Fruit fly (Drosophila melanogaster) whole organism, prepupa: ENCODE data around the gene DIP-epsilon.

Source experiments
- Blimp-1 ChIP-seq: fragments of 200-800 bp; sonication (Bioruptor generic); optimal IDR thresholded peaks from 3 replicates; lab custom pipeline; 2017; ENCODE audit warnings: missing biosample characterization, missing genetic modification characterization, mild to moderate bottlenecking, moderate library complexity, missing genetic modification reagents
- CG10631 ChIP-seq: fragments of 200-800 bp; sonication (Bioruptor generic); optimal IDR thresholded peaks from 2 replicates; lab custom pipeline; 2016; ENCODE audit warnings: missing biosample characterization, missing genetic modification characterization
- CG11762 ChIP-seq: fragments of 200-800 bp; sonication (Bioruptor generic); optimal IDR thresholded peaks from 3 replicates; lab custom pipeline; 2016; ENCODE audit warnings: missing biosample characterization, missing genetic modification characterization; ENCODE audit not compliant: insufficient read depth
- CG1621 ChIP-seq: fragments of 200-800 bp; sonication (Bioruptor generic); optimal IDR thresholded peaks from 3 replicates; lab custom pipeline; 2018; ENCODE audit warnings: missing biosample characterization, mild to moderate bottlenecking, missing genetic modification characterization
- CG31627 ChIP-seq: fragments of 200-800 bp; sonication (Bioruptor generic); optimal IDR thresholded peaks from 3 replicates; lab custom pipeline; 2016; ENCODE audit warnings: missing biosample characterization, missing genetic modification characterization
- CG3919 ChIP-seq: fragments of 200-800 bp; sonication (Bioruptor generic); optimal IDR thresholded peaks from 3 replicates; lab custom pipeline; 2016; ENCODE audit warnings: missing biosample characterization, missing genetic modification characterization
- CG4318 ChIP-seq: fragments of 200-800 bp; sonication (Bioruptor generic); optimal IDR thresholded peaks from 3 replicates; lab custom pipeline; 2017; ENCODE audit warnings: missing biosample characterization, mild to moderate bottlenecking, missing genetic modification characterization
- CG6163 ChIP-seq: fragments of 200-800 bp; sonication (Bioruptor generic); IDR thresholded peaks from 3 replicates; pipeline ENCODE4 v1.3.6; 2022; ENCODE audit warnings: missing biosample characterization, missing genetic modification characterization
- CG6276 ChIP-seq: fragments of 200-800 bp; sonication (Bioruptor generic); optimal IDR thresholded peaks from 2 replicates; lab custom pipeline; 2017; ENCODE audit warnings: missing biosample characterization, mild to moderate bottlenecking, missing genetic modification characterization
- CG6792 ChIP-seq: fragments of 200-800 bp; sonication (Bioruptor generic); optimal IDR thresholded peaks from 3 replicates; lab custom pipeline; 2016; ENCODE audit warnings: missing biosample characterization, missing genetic modification characterization
- CG6808 ChIP-seq: fragments of 200-800 bp; sonication (Bioruptor generic); optimal IDR thresholded peaks from 3 replicates; lab custom pipeline; 2017; ENCODE audit warnings: missing biosample characterization, missing genetic modification characterization, mild to moderate bottlenecking, moderate library complexity, missing genetic modification reagents
- CG7368 ChIP-seq: fragments of 200-800 bp; sonication (Bioruptor generic); optimal IDR thresholded peaks from 3 replicates; lab custom pipeline; 2016; ENCODE audit warnings: missing biosample characterization, missing genetic modification characterization
- CG8119 ChIP-seq: fragments of 200-800 bp; sonication (Bioruptor generic); IDR thresholded peaks from 3 replicates; pipeline ENCODE4 v1.3.6; 2022; ENCODE audit warnings: missing biosample characterization, missing genetic modification characterization
- CG9139 ChIP-seq: fragments of 200-800 bp; sonication (Bioruptor generic); optimal IDR thresholded peaks from 3 replicates; lab custom pipeline; 2017; ENCODE audit warnings: missing biosample characterization, mild to moderate bottlenecking, missing genetic modification characterization
- Eip75B ChIP-seq: fragments of 200-800 bp; sonication (Bioruptor generic); optimal IDR thresholded peaks from 3 replicates; lab custom pipeline; 2016; ENCODE audit warnings: missing biosample characterization, missing genetic modification characterization
- Eip78C ChIP-seq: fragments of 200-800 bp; sonication (Bioruptor generic); peaks from one replicate; lab custom pipeline; 2016; ENCODE audit warnings: missing biosample characterization, missing genetic modification characterization
- Ets21C ChIP-seq: fragments of 200-800 bp; sonication (Bioruptor generic); optimal IDR thresholded peaks from 3 replicates; lab custom pipeline; 2016; ENCODE audit warnings: missing biosample characterization, missing genetic modification characterization
- Hr38 ChIP-seq: sonication (Bioruptor generic); optimal IDR thresholded peaks from 2 replicates; lab custom pipeline; 2016; ENCODE audit warnings: missing biosample characterization, missing genetic modification characterization
- Lpt ChIP-seq: fragments of 200-800 bp; sonication (Bioruptor generic); optimal IDR thresholded peaks from 3 replicates; lab custom pipeline; 2016; ENCODE audit warnings: missing biosample characterization, missing genetic modification characterization
- OdsH ChIP-seq: fragments of 200-800 bp; sonication (Bioruptor generic); optimal IDR thresholded peaks from 3 replicates; lab custom pipeline; 2016; ENCODE audit warnings: missing biosample characterization, missing genetic modification characterization
- Smox ChIP-seq: fragments of 200-800 bp; sonication (Bioruptor generic); optimal IDR thresholded peaks from 3 replicates; lab custom pipeline; 2016; ENCODE audit warnings: missing biosample characterization, missing genetic modification characterization
- Sox14 ChIP-seq: fragments of 200-800 bp; sonication (Bioruptor generic); optimal IDR thresholded peaks from 3 replicates; lab custom pipeline; 2016; ENCODE audit warnings: missing biosample characterization, missing genetic modification characterization
- achi ChIP-seq: fragments of 200-800 bp; sonication (Bioruptor generic); optimal IDR thresholded peaks from 3 replicates; lab custom pipeline; 2016; ENCODE audit warnings: missing biosample characterization, missing genetic modification characterization
- cyc ChIP-seq: fragments of 200-800 bp; sonication (Bioruptor generic); optimal IDR thresholded peaks from 3 replicates; lab custom pipeline; 2016; ENCODE audit warnings: missing biosample characterization, missing genetic modification characterization
- dsx ChIP-seq: fragments of 200-800 bp; optimal IDR thresholded peaks from 3 replicates; lab custom pipeline; 2019; ENCODE audit warnings: missing biosample characterization, mild to moderate bottlenecking, missing genetic modification characterization, moderate library complexity; ENCODE audit not compliant: poor library complexity, severe bottlenecking
- fd59A ChIP-seq: fragments of 200-800 bp; sonication (Bioruptor generic); optimal IDR thresholded peaks from 2 replicates; lab custom pipeline; 2017; ENCODE audit warnings: missing biosample characterization, mild to moderate bottlenecking, missing genetic modification characterization, missing genetic modification reagents
- fd85E ChIP-seq: fragments of 200-800 bp; sonication (Bioruptor generic); optimal IDR thresholded peaks from 3 replicates; lab custom pipeline; 2016; ENCODE audit warnings: missing biosample characterization, missing genetic modification characterization
- fkh ChIP-seq: fragments of 200-800 bp; sonication (Bioruptor generic); optimal IDR thresholded peaks from 3 replicates; lab custom pipeline; 2017; ENCODE audit warnings: missing biosample characterization, mild to moderate bottlenecking, missing genetic modification characterization, moderate library complexity
- lz ChIP-seq: fragments of 200-800 bp; sonication (Bioruptor generic); optimal IDR thresholded peaks from 3 replicates; lab custom pipeline; 2016; ENCODE audit warnings: missing biosample characterization, missing genetic modification characterization
- net ChIP-seq: fragments of 200-800 bp; sonication (Bioruptor generic); optimal IDR thresholded peaks from 3 replicates; lab custom pipeline; 2016; ENCODE audit warnings: missing biosample characterization, missing genetic modification characterization
- pdm3 ChIP-seq: fragments of 200-800 bp; sonication (Bioruptor generic); optimal IDR thresholded peaks from 3 replicates; lab custom pipeline; 2016; ENCODE audit warnings: missing biosample characterization, missing genetic modification characterization
- salr ChIP-seq, 2 experiments: fragments of 200-800 bp; sonication (Bioruptor generic); optimal IDR thresholded peaks; 3 replicates each; lab custom pipeline; 2016 to 2018; ENCODE audit warnings: missing biosample characterization in 2 of 2, missing genetic modification characterization in 2 of 2, mild to moderate bottlenecking in 1 of 2
- spab ChIP-seq: fragments of 200-800 bp; sonication (Bioruptor generic); optimal IDR thresholded peaks from 2 replicates; lab custom pipeline; 2017; ENCODE audit warnings: missing biosample characterization, mild to moderate bottlenecking, missing genetic modification characterization, missing genetic modification reagents
- ss ChIP-seq, 2 experiments: fragments of 200-800 bp; sonication (Bioruptor generic); optimal IDR thresholded peaks; 2 replicates in 1 of 2; 3 replicates in 1 of 2; lab custom pipeline; 2017 to 2018; ENCODE audit warnings: mild to moderate bottlenecking in 2 of 2, missing biosample characterization in 2 of 2, missing genetic modification characterization in 2 of 2, moderate library complexity in 1 of 2
- svp ChIP-seq: fragments of 200-800 bp; sonication (Bioruptor generic); peaks from one replicate; lab custom pipeline; 2016; ENCODE audit warnings: missing biosample characterization, missing genetic modification characterization

Gene DIP-epsilon

DNA sequence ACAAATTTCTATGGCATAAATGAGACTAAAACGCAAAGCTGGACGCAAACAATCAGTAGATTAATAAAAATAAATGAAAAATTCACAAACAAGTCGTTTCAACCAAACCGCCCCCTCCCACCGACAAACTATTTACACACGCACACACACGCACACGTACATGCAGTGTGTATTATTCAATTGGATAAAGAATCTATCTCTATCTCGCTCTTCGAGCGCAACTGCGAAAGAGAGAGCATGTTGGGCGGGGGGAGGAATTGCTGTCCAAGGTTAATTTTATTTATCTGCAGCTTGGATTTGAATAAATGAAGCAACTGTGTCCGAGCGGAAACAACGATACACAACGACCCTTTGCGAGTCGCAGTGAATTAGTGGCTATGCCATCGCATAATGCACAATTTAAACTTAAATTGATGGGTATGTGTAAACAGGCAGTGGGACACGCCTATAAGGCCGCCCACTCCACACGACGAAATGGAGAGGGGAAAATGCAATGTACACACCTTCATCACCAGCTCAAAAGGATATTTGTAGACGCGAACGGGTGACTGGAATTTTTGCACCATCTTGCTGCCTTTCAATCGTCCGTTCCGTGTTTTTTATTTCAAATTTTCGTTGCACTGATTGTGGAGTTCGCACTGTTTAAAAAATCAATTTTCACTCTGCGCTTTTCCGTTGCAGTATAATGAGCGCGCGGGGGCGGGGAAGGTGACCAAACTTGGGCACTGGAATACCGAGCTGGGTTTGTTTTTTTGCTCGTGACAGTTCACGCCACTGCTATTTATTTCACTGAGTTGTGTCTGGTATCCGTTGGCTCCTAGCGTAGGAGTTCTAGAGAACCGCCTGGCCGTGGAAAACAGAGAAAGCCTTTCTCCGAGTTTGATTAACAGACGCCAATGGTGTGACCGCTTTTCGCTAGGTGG lies 44.2 kb upstream of the DIP-epsilon start, which contains the start of gene retm (continued):
- TF ChIP-seq CG7368 (peak; percentile 13), CG6276 (no peak), salr (GFP tag; optimal IDR thresholded peaks at IDR 0.05; lab: Kevin White, UChicago) (peak in 1 of 2 experiments; percentile 8), CG3919 (GFP tag; lab: Kevin White, UChicago) (no peak), Eip75B (no peak), dsx (GFP tag; lab: Kevin White, UChicago) (no peak), Smox (no peak), cyc (no peak), lz (GFP tag; lab: Kevin White, UChicago) (no peak), CG4318 (GFP tag; lab: Kevin White, UChicago) (no peak), CG6792 (GFP tag; lab: Kevin White, UChicago) (no peak), spab (GFP tag; lab: Kevin White, UChicago) (no peak), svp (GFP tag; lab: Kevin White, UChicago) (peak; percentile 70), CG11762 (GFP tag; lab: Kevin White, UChicago) (no peak), pdm3 (GFP tag; lab: Kevin White, UChicago) (no peak), Hr38 (GFP tag; lab: Kevin White, UChicago) (no peak), net (GFP tag; lab: Kevin White, UChicago) (no peak), Ets21C (no peak), CG31627 (GFP tag; lab: Kevin White, UChicago) (no peak), CG9139 (GFP tag; lab: Kevin White, UChicago) (no peak), CG10631 (GFP tag; lab: Kevin White, UChicago) (no peak), achi (GFP tag; lab: Kevin White, UChicago) (no peak), CG1621 (tag; lab: Kevin White, UChicago) (no peak), Lpt (GFP tag; lab: Kevin White, UChicago) (no peak), OdsH (GFP tag; lab: Kevin White, UChicago) (no peak), fd59A (GFP tag; lab: Kevin White, UChicago) (no peak), fd85E (no peak), CG8119 (GFP tag; lab: Robert Waterston, UW) (peak; percentile 20; the same call in 1 of the 3 replicates)

DNA sequence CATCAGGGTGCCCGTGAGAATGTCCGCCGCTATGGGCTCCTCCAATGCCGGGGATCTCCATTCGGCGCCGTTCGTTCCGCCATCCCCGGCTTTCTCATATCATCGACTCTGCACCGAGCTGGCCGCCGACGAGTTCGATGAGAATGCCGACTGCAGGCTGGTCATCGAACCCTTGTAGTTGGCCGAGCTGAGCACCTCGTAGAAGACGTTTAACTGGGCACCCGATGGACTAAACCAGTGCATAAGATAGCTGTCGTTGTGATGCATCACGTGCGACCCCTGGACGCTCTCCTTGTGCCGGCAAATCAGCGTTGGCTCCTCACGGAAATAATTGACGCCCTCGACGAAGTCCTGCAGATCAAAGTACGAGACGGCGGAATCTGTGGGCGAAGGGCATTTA lies 38.6 kb upstream of the DIP-epsilon start:
- no peak for TF ChIP-seq CG6792 (GFP tag; lab: Kevin White, UChicago)
- TF ChIP-seq CG6163 (GFP tag; lab: Robert Waterston, UW), result no peak
- no peak for TF ChIP-seq CG6808
- TF ChIP-seq CG8119 (GFP tag; lab: Robert Waterston, UW), result no peak
- no peak for TF ChIP-seq CG4318 (GFP tag; lab: Kevin White, UChicago)
- no peak for TF ChIP-seq Eip78C (GFP tag; lab: Kevin White, UChicago)
- TF ChIP-seq ss (GFP tag; optimal IDR thresholded peaks at IDR 0.05; lab: Kevin White, UChicago), result peak in 1 of 2 experiments; percentile 9

- TF ChIP-seq OdsH (GFP tag; lab: Kevin White, UChicago), result no peak
- no peak for TF ChIP-seq Blimp-1
- TF ChIP-seq dsx (GFP tag; lab: Kevin White, UChicago), result no peak
- TF ChIP-seq svp (GFP tag; lab: Kevin White, UChicago), result no peak
- TF ChIP-seq Sox14 (GFP tag; lab: Kevin White, UChicago), result no peak
- TF ChIP-seq fkh (GFP tag; lab: Kevin White, UChicago), result peak; percentile 2
- TF ChIP-seq, all 60 proteins: peak for 1
These were observed 37.2 kb upstream of the DIP-epsilon start, which contains the start of gene Acox3 for dm6 chr2L:6448334-6448703. Gene Acox3, minus strand, starts transcription at chr2L:6448403.
